Fruit fly (Drosophila melanogaster): ENCODE data around the gene Ir7c.

Gene Ir7c

dm6 chrX:7893411-7894122 lies 19.4 kb downstream of the Ir7c start, which contains the start of the genes CG45089, ND-MNLL and p115 (continued):
- no peak for TF ChIP-seq Poxn (GFP tag; IDR thresholded peaks at IDR 0.05)
- peak; percentile 65 for TF ChIP-seq CG11504 (tag; optimal IDR thresholded peaks at IDR 0.05)
- peak; percentile 31 for TF ChIP-seq tup (GFP tag; optimal IDR thresholded peaks at IDR 0.05)
- peak; percentile 65 for TF ChIP-seq lab (GFP tag; optimal IDR thresholded peaks at IDR 0.05)
- no peak for TF ChIP-seq chinmo (GFP tag; IDR thresholded peaks at IDR 0.05; ENCODE audit: partially characterized antibody)
- TF ChIP-seq ssp (GFP tag; IDR thresholded peaks at IDR 0.05) = peak; percentile 55
- no peak for TF ChIP-seq pros (GFP tag; optimal IDR thresholded peaks at IDR 0.05)
- peak; percentile 71; the same call in 1 of the 2 replicates for TF ChIP-seq Rfx (GFP tag; IDR thresholded peaks at IDR 0.05)
- TF ChIP-seq CG3847 (GFP tag; IDR thresholded peaks at IDR 0.05) = peak; percentile 60
- TF ChIP-seq gcm (GFP tag; optimal IDR thresholded peaks at IDR 0.05) = peak; percentile 46
- peak; percentile 30 for TF ChIP-seq Antp (GFP tag; optimal IDR thresholded peaks at IDR 0.05)
- TF ChIP-seq HLHmδ (GFP tag; optimal IDR thresholded peaks at IDR 0.05) = no peak
- peak; percentile 84 for TF ChIP-seq CG9437 (GFP tag; optimal IDR thresholded peaks at IDR 0.05)
- TF ChIP-seq pb (GFP tag; optimal IDR thresholded peaks at IDR 0.05) = no peak
- TF ChIP-seq CG12744 (GFP tag; optimal IDR thresholded peaks at IDR 0.05) = no peak
- no peak for TF ChIP-seq Neu2 (GFP tag; optimal IDR thresholded peaks at IDR 0.05; ENCODE audit: borderline replicate concordance)
- TF ChIP-seq jigr1 (GFP tag; IDR thresholded peaks at IDR 0.05) = no peak; the same call in 2 of the 3 replicates
- peak; percentile 73 for TF ChIP-seq nmo (GFP tag; optimal IDR thresholded peaks at IDR 0.05)

DNA sequence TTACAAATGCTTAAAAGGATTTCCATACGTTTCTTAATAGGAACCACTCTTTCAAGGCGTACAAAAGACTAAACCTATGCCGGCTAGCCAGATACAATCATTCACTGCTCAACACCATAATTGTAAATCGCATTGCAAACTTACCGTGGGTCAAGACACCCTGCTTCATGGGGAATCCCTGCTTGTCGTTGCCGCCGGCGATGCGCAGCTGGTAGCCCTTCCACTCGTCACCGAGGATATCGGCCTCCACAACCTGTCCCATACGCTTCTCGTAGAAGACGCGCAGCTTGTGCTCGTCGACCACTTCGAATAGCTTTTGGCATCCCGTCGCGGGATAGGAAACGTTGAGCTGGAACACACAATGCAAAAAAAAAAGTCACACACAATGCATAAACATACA lies 26.5 kb downstream of the Ir7c start:
- TF ChIP-seq CG32772 (GFP tag; IDR thresholded peaks at IDR 0.05) (no peak), Ets65A (GFP tag) (peak; percentile 65), Opbp (GFP tag; IDR thresholded peaks at IDR 0.05; ENCODE audit: partially characterized antibody) (0 out of 3 replicates have a peak, but pooled peaks have one; percentile 10), sens (GFP tag) (peak; percentile 53), disco-r (GFP tag; optimal IDR thresholded peaks at IDR 0.05) (no peak)

DNA sequence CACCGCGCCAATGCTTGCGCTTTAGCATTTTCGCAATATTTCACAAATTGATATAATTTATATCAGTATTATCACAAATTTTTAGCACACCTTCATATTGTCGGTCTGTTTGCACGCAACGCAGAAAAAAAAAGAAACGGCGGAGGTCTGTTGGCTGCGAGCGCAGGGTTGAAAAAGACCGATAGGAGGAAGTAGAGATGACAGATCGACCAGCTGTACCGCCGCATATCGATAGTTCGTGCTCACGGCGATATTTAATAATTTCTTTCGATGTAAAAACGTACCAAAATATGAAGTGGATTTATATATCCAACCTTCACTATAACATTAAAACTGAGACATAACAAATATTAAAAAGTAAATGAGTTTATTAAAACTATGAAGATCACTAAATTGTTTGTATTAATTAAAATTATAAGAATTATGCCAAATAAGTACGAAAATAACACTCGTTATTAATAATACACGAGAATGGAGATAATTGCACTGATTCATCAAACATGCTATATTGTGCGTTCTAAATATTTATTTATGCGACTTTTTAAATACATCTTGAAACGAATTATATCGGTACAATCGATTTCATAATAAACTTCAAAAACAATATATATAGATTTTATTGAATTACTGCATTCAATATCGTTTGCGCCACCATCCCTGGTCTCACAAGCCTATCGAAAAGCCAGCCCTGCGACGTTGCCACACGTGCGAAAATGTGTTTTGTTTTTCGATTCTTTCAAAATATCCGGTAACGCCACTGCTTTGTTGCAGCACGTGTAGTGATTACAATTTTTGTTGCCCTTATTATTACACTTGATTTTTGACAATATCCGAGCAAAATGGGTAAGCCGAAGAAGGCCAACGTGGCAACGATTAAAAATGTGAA lies 27.2 kb downstream of the Ir7c start, which contains the start of the genes RpS6 and bys:
Gene RpS6 (minus strand): TSS at position 179 of the 886 bp plus-strand sequence.
Gene bys (plus strand): TSS at position 728 of the 886 bp plus-strand sequence.
- TF ChIP-seq Hr39 (optimal IDR thresholded peaks at IDR 0.05) = no peak
- TF ChIP-seq pita (GFP tag; optimal IDR thresholded peaks at IDR 0.05) = no peak
- peak; percentile 81 for TF ChIP-seq slbo (GFP tag; IDR thresholded peaks at IDR 0.05)
- no peak for TF ChIP-seq Vsx1 (GFP tag; optimal IDR thresholded peaks at IDR 0.05)
- peak; percentile 72; the same call in 2 of the 3 replicates for TF ChIP-seq otp (GFP tag; IDR thresholded peaks at IDR 0.05)
- TF ChIP-seq ftz-f1 (GFP tag; optimal IDR thresholded peaks at IDR 0.05) = no peak
- no peak for TF ChIP-seq CG1647 (GFP tag; optimal IDR thresholded peaks at IDR 0.05)
- peak; percentile 59 for TF ChIP-seq Fer1 (GFP tag; optimal IDR thresholded peaks at IDR 0.05)
- TF ChIP-seq zfh2 (GFP tag; optimal IDR thresholded peaks at IDR 0.05) = peak; percentile 49
- TF ChIP-seq cwo (GFP tag; optimal IDR thresholded peaks at IDR 0.05) = peak; percentile 60
- TF ChIP-seq Nf-YA (GFP tag; IDR thresholded peaks at IDR 0.05) = no peak
- TF ChIP-seq CG8281 (tag; optimal IDR thresholded peaks at IDR 0.05) = peak; percentile 6
- no peak for TF ChIP-seq CG10959 (GFP tag; IDR thresholded peaks at IDR 0.05)
- TF ChIP-seq Hsf (GFP tag; optimal IDR thresholded peaks at IDR 0.05) = peak; percentile 33
- TF ChIP-seq CG9727 (GFP tag; optimal IDR thresholded peaks at IDR 0.05) = peak; percentile 74
- TF ChIP-seq CG7556 (GFP tag; optimal IDR thresholded peaks at IDR 0.05) = peak; percentile 49
- peak; percentile 19 for TF ChIP-seq CG4617 (GFP tag; optimal IDR thresholded peaks at IDR 0.05; ENCODE audit: borderline replicate concordance)
- TF ChIP-seq Trl (optimal IDR thresholded peaks at IDR 0.05) = no peak
- TF ChIP-seq Trl (GFP tag; optimal IDR thresholded peaks at IDR 0.05) = peak; percentile 10
- peak; percentile 82 for TF ChIP-seq sqz (GFP tag; optimal IDR thresholded peaks at IDR 0.05)
- TF ChIP-seq tio (GFP tag; optimal IDR thresholded peaks at IDR 0.05) = no peak
- peak; percentile 67 for TF ChIP-seq CG3281 (GFP tag; optimal IDR thresholded peaks at IDR 0.05)
- TF ChIP-seq gro (GFP tag; optimal IDR thresholded peaks at IDR 0.05) = peak; percentile 62
- no peak for TF ChIP-seq dan (GFP tag; IDR thresholded peaks at IDR 0.05)
- TF ChIP-seq pros (GFP tag; optimal IDR thresholded peaks at IDR 0.05) = no peak

Measured in whole organism, embryonic.